Fruit fly (Drosophila melanogaster) S2 (cell line): ENCODE results near the gene Ttc1.

Experiments used
- CG8478 ChIP-seq: fragments of >200 bp; optimal IDR thresholded peaks from 2 replicates; lab custom pipeline; 2018
- CTCF ChIP-seq, 2 experiments: fragments of >200 bp; optimal IDR thresholded peaks; 2 replicates each; lab custom pipeline; 2018

The Ttc1 gene

dm6 chr3R:16452954-16453587 lies 10.3 kb upstream of the Ttc1 start:
- no peak for TF ChIP-seq CG8478 (lab: Kevin White, UChicago)
- TF ChIP-seq CTCF (optimal IDR thresholded peaks at IDR 0.05; lab: Kevin White, UChicago), result no peak

dm6 chr3R:16449187-16449973 lies 6.6 kb upstream of the Ttc1 start:
- TF ChIP-seq CTCF (optimal IDR thresholded peaks at IDR 0.05; lab: Kevin White, UChicago) (no peak), CG8478 (lab: Kevin White, UChicago) (no peak)

dm6 chr3R:16448378-16449134 lies 5.7 kb upstream of the Ttc1 start:
- TF ChIP-seq CTCF (optimal IDR thresholded peaks at IDR 0.05; lab: Kevin White, UChicago) (no peak), CG8478 (lab: Kevin White, UChicago) (no peak)

DNA sequence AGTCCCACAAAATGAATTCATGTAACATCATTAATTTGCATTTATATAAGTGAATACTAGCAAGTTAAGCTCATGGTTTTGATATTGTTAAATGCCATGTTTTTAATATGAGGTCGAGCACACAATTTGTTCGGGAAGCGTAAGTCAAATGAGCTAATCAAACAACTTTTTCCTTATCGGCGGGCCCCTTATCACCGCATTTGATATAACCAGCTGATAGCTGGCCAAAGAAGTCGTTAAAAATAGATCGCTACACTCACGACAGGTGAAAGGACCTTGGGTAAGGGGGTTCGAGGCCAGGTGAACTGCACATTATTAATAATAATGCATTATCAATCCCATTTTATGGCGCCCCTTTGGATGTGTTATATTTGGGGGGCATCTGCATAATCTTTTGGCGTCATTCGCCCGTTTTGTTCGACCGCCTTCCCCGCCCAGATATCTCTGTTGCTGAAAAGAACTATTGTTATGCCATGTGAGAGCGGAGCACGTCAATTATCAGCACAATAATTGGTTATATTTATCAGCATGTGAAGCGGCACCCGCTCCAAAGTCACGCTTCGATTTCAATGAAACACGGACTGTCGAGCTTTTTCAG lies 4.7 kb upstream of the Ttc1 start:
- no peak for TF ChIP-seq CG8478 (lab: Kevin White, UChicago)
- TF ChIP-seq CTCF (optimal IDR thresholded peaks at IDR 0.05; lab: Kevin White, UChicago), result no peak

- TF ChIP-seq CG8478 (lab: Kevin White, UChicago) (no peak), CTCF (optimal IDR thresholded peaks at IDR 0.05; lab: Kevin White, UChicago) (no peak)
These were observed 4.0 kb upstream of the Ttc1 start for dm6 chr3R:16446836-16447235.

DNA sequence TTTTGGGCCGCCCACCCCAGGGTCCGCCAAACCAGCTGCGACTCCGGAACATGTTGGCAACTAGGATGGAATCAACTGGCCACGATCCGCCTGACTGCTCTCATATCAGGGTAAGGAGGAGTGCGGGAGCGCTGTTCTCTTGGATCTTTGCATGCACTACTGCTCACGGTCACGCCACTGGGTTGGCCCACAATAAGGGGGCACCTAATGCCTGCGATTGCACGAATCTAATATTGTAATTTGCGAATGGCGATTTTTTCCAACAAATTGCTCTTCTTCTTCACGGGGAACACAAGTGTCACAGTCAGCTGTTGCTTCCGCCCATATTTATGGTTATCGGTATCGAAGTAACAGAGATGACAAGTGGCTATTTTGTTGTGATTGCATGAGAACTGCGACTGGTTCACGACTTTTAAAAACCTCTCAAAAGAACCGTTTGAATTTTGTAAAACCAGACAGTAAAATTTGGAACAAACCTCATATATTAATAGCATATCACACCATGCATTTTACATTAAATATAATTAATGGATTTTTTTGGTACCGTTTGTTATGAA lies 1.4 kb downstream of the Ttc1 start, which contains the start of gene ema:
TSS of gene ema (minus strand) at position 295 of the 557 bp plus-strand sequence.
- TF ChIP-seq CG8478 (lab: Kevin White, UChicago), result no peak
- TF ChIP-seq CTCF (optimal IDR thresholded peaks at IDR 0.05; lab: Kevin White, UChicago), result no peak

- TF ChIP-seq CTCF (optimal IDR thresholded peaks at IDR 0.05; lab: Kevin White, UChicago), result no peak
- TF ChIP-seq CG8478 (lab: Kevin White, UChicago), result no peak
These were observed 6.3 kb downstream of the Ttc1 start, which contains the start of gene mRpS33 for dm6 chr3R:16436374-16437037. mRpS33 (minus strand) TSS chr3R:16436597.

DNA sequence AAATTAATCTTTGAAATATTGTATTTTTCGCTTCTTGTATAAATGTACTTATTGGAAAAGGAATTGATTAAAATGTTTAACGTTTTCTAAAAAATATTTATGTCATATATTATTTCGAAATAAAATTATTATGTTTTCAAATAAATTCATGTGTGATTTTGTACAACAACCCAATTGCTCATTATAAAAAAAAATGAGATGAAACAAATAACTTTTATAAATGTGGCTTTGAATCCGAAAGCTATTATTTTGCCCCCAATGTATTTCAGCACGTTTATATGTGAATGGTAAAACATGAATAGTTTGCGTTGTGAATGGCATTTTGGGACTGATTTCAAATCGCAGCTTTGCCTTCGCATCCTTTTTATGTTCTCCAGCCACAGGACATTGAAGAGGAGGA lies 8.2 kb downstream of the Ttc1 start, which contains the start of gene CG14881:
TSS of gene CG14881 (plus strand) at position 301 of the 400 bp plus-strand sequence.
- TF ChIP-seq CTCF (optimal IDR thresholded peaks at IDR 0.05; lab: Kevin White, UChicago) (no peak), CG8478 (lab: Kevin White, UChicago) (no peak)

DNA sequence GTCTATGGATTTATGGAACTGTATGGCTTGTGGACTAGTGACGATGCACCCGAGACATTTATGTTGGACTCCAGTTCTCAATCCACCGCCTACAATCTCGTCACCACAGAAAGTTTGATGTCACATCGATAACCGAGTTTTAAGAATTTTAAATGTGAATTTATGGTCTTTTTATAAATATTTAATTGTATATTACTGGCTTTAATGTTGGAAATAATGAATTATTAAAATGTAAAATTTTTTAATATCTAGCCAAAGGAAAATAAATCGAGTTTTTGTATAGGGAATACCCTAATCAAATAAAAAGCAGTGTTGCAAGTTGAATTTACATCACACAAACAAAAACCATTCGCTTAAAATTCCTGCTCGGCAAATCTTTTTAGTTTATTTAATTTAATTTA lies 10.1 kb downstream of the Ttc1 start, which contains the start of gene Fntb:
TSS of gene Fntb (plus strand) at position 334 of the 401 bp plus-strand sequence.
- TF ChIP-seq CTCF (optimal IDR thresholded peaks at IDR 0.05; lab: Kevin White, UChicago), result no peak
- TF ChIP-seq CG8478 (lab: Kevin White, UChicago), result no peak

DNA sequence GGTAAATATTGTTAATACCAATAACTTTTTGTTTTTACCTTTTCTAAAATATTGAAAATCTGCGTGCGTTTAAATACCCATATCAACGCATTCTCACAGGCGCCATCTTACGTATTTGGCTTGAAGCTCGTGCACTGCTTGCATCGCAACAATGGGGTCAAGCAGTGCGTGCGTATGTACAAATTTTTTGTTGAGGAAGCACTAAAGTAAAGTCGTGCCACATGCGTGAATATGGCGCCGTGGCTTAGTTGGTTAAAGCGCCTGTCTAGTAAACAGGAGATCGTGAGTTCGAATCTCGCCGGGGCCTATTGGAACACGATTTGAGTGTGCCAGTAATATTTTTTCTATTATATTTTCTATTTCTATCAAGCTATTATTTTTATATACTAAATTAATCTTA lies 11.1 kb downstream of the Ttc1 start:
- TF ChIP-seq CTCF (optimal IDR thresholded peaks at IDR 0.05; lab: Kevin White, UChicago) (peak; percentile 97 to 98), CG8478 (lab: Kevin White, UChicago) (no peak)

- TF ChIP-seq CG8478 (lab: Kevin White, UChicago), result no peak
These were observed 12.4 kb downstream of the Ttc1 start, which contains the start of gene CG31279 for dm6 chr3R:16430381-16430780. CG31279 (plus strand) TSS chr3R:16430681.

dm6 chr3R:16427520-16427919 lies 15.3 kb downstream of the Ttc1 start:
- no peak for TF ChIP-seq CG8478 (lab: Kevin White, UChicago)

dm6 chr3R:16423323-16423722 lies 19.5 kb downstream of the Ttc1 start:
- no peak for TF ChIP-seq CTCF (optimal IDR thresholded peaks at IDR 0.05; lab: Kevin White, UChicago)
- TF ChIP-seq CG8478 (lab: Kevin White, UChicago), result no peak
